Worm (Caenorhabditis elegans): ENCODE data around the gene K11G9.5.

- no peak for TF ChIP-seq dmd-6 (GFP tag; IDR thresholded peaks at IDR 0.05)
- TF ChIP-seq lin-1 (GFP tag; IDR thresholded peaks at IDR 0.05): no peak
- no peak for TF ChIP-seq ceh-62 (tag; optimal IDR thresholded peaks at IDR 0.05)
- TF ChIP-seq unc-62 (GFP tag; optimal IDR thresholded peaks at IDR 0.05 in 1 of 2): no peak
- no peak for TF ChIP-seq unc-62 (tag; optimal IDR thresholded peaks at IDR 0.05)
- TF ChIP-seq daf-16 (GFP tag; optimal IDR thresholded peaks at IDR 0.05): no peak
- no peak for TF ChIP-seq daf-16 (tag; optimal IDR thresholded peaks at IDR 0.05)
- no peak for TF ChIP-seq F10B5.3 (tag; optimal IDR thresholded peaks at IDR 0.05)
- no peak for TF ChIP-seq egl-27 (tag; optimal IDR thresholded peaks at IDR 0.05)
- TF ChIP-seq lin-39 (tag; optimal IDR thresholded peaks at IDR 0.05): no peak
- TF ChIP-seq mep-1 (tag; optimal IDR thresholded peaks at IDR 0.05): no peak
- no peak for TF ChIP-seq ceh-32 (tag; optimal IDR thresholded peaks at IDR 0.05; ENCODE audit: poor library complexity)
- no peak for TF ChIP-seq unc-130 (GFP tag; optimal IDR thresholded peaks at IDR 0.05)
- no peak for TF ChIP-seq ZK337.2 (GFP tag; IDR thresholded peaks at IDR 0.05)
- no peak for TF ChIP-seq pha-4 (GFP tag; IDR thresholded peaks at IDR 0.05)
- TF ChIP-seq pha-4 (tag; optimal IDR thresholded peaks at IDR 0.05): no peak
- no peak for TF ChIP-seq fos-1 (tag; optimal IDR thresholded peaks at IDR 0.05)
These were observed 19.6 kb downstream of the K11G9.5 start, which contains the start of gene str-180 for ce11 chrV:6668741-6669140.

Data from whole organism, L4 larva.